Worm (Caenorhabditis elegans) whole organism, early embryonic: ENCODE data around the gene T28A8.3.

ENCODE experiments used
- aly-1 ChIP-seq: sonication (generic microtip); optimal IDR thresholded peaks from 2 replicates; lab custom pipeline; 2016; ENCODE audit warnings: missing genetic modification characterization, missing compliant biosample characterization
- ama-1 ChIP-seq: fragments of 150-350 bp; optimal IDR thresholded peaks from 2 replicates; lab custom pipeline; 2014
- ceh-36 ChIP-seq: sonication (generic microtip); optimal IDR thresholded peaks from 2 replicates; lab custom pipeline; 2016; ENCODE audit warnings: missing genetic modification characterization, inconsistent platforms, missing compliant biosample characterization
- ets-7 ChIP-seq: sonication (generic microtip); optimal IDR thresholded peaks from 2 replicates; lab custom pipeline; 2016; ENCODE audit warnings: missing genotype, missing genetic modification characterization, missing compliant biosample characterization
- hmbx-1 ChIP-seq: sonication (generic microtip); optimal IDR thresholded peaks from 2 replicates; lab custom pipeline; 2016; ENCODE audit warnings: mild to moderate bottlenecking, missing genetic modification characterization, missing compliant biosample characterization
- hnd-1 ChIP-seq: sonication (generic microtip); optimal IDR thresholded peaks from 2 replicates; lab custom pipeline; 2016; ENCODE audit warnings: missing genetic modification characterization, missing compliant biosample characterization
- scrt-1 ChIP-seq: fragments of 200-800 bp; sonication (Bioruptor generic); IDR thresholded peaks from 2 replicates; pipeline ENCODE4 v1.3.6; 2022; ENCODE audit warnings: missing genetic modification characterization, missing compliant biosample characterization

- TF ChIP-seq ceh-36 (no peak), scrt-1 (GFP tag; lab: Robert Waterston, UW) (no peak), hmbx-1 (tag; lab: Kevin White, UChicago) (no peak), ets-7 (tag; lab: Kevin White, UChicago) (no peak), ama-1 (lab: Kevin White, UChicago) (no peak), aly-1 (tag; lab: Kevin White, UChicago) (no peak), hnd-1 (tag; lab: Kevin White, UChicago) (no peak)
Measured at ce11 chrIII:13476682-13477081, 29.1 kb upstream of the T28A8.3 start, which contains the start of gene T27E9.6.
